Fruit fly (Drosophila melanogaster): ENCODE data around the gene Uqcc1.

- no peak for TF ChIP-seq Hr3 (GFP tag; optimal IDR thresholded peaks at IDR 0.05)
- TF ChIP-seq CG17568 (GFP tag; optimal IDR thresholded peaks at IDR 0.05): no peak
- TF ChIP-seq CG11456 (GFP tag; IDR thresholded peaks at IDR 0.05): no peak
- TF ChIP-seq ttk (GFP tag; IDR thresholded peaks at IDR 0.05): no peak
- no peak for TF ChIP-seq Ravus (GFP tag; IDR thresholded peaks at IDR 0.05)
- TF ChIP-seq CoRest (tag; optimal IDR thresholded peaks at IDR 0.05): no peak
- TF ChIP-seq CG8290 (GFP tag; optimal IDR thresholded peaks at IDR 0.05): no peak
- TF ChIP-seq CG8290 (tag; optimal IDR thresholded peaks at IDR 0.05): no peak
- TF ChIP-seq salm (tag; optimal IDR thresholded peaks at IDR 0.05): no peak
- TF ChIP-seq CG6254 (GFP tag; optimal IDR thresholded peaks at IDR 0.05): no peak
- TF ChIP-seq CG17802 (tag; optimal IDR thresholded peaks at IDR 0.05): no peak
- no peak for TF ChIP-seq CG4730 (GFP tag; IDR thresholded peaks at IDR 0.05)
- TF ChIP-seq Myb (GFP tag; optimal IDR thresholded peaks at IDR 0.05): no peak
Measured at dm6 chr3L:7002355-7002754, 44.4 kb upstream of the Uqcc1 start.
